Worm (Caenorhabditis elegans): ENCODE measurements around the gene spi-1.

DNA sequence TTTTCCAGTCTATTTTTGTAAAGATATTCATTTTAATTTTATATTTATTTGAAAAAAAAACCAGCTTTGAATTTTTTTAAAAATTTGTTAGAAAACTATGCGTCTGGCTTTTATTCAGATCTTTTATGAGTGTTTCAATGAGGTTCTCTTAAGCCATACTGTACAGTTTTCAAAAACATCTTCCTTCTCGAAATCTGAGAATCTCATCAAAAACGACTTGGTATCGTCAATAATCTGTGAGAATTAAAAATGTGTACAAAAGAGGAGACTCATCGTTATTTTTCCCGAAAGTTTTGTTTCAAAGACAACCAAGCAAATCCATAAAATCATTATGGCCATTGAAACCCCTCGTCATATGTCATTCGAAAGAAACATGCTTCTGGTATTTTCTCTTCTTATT lies 36.8 kb upstream of the spi-1 start, which contains the start of gene D1022.2:
- no peak for TF ChIP-seq pqm-1 (tag; optimal IDR thresholded peaks at IDR 0.05)
- TF ChIP-seq ama-1 (optimal IDR thresholded peaks at IDR 0.05): no peak
- TF ChIP-seq nhr-43 (tag; optimal IDR thresholded peaks at IDR 0.05; ENCODE audit: poor library complexity, severe bottlenecking): no peak
- no peak for TF ChIP-seq unc-62 (GFP tag; optimal IDR thresholded peaks at IDR 0.05)
- no peak for TF ChIP-seq egl-5 (tag; optimal IDR thresholded peaks at IDR 0.05)
- TF ChIP-seq ztf-4 (tag; optimal IDR thresholded peaks at IDR 0.05): no peak
- TF ChIP-seq fos-1 (tag; optimal IDR thresholded peaks at IDR 0.05): no peak
- TF ChIP-seq aly-2 (tag; optimal IDR thresholded peaks at IDR 0.05): no peak
- no peak for TF ChIP-seq snpc-4 (tag; optimal IDR thresholded peaks at IDR 0.05)
- TF ChIP-seq skn-1 (tag; optimal IDR thresholded peaks at IDR 0.05): no peak
- no peak for TF ChIP-seq daf-12 (tag; optimal IDR thresholded peaks at IDR 0.05)
- TF ChIP-seq egl-27 (tag; optimal IDR thresholded peaks at IDR 0.05): no peak
